Worm (Caenorhabditis elegans): ENCODE results near the gene F39H12.1.

DNA sequence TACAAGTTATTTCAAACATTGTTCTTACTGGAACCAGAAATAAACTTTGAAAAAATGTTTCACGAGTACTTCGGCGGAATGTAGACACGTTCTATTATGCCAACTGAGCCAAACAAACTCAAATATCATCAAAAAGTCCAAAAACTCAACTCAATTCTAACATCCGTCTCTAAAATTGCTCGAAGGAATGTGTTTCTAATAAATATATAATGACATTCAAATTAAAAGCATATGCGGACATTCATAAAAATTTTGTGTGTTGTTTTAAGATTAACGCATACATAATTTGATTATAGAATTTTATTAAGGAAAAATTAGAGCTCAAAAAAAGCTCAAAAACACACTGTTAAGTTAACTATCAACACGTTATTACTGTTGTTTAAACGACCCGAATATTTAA lies 10.9 kb downstream of the F39H12.1 start:
- TF ChIP-seq W03F9.2 (tag; optimal IDR thresholded peaks at IDR 0.05), result no peak
- TF ChIP-seq him-1 (tag; optimal IDR thresholded peaks at IDR 0.05), result no peak

Data from whole organism, L4/young adult.